Fruit fly (Drosophila melanogaster): ENCODE results near the gene CG43342.

CG43342 gene

DNA sequence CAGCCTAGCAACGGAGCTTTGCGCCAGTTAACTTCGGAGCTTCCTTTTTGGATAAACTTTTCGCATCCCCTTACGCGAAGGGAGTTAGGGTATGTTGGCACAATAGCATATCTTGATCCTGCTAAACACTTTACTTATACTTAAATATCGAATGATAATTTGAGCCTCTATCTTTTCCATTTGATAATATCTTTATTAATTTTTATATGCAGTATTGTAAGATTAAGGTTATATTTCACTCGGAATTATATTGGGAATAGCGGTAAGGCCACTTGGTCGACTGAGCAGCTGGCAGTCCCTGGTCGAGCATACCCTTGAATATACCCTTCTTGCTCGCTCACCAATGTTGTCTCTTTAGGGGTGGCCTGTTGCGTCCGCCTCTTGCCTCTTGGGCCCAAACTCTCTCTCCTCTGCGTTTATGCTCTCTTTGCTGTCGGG, 12.3 kb upstream of the CG43342 start (continued):
- TF ChIP-seq CG32532 (GFP tag; IDR thresholded peaks at IDR 0.05) = peak; percentile 79
- peak; percentile 64 for TF ChIP-seq CG2712 (tag; optimal IDR thresholded peaks at IDR 0.05)
- no peak for TF ChIP-seq bigmax (GFP tag; optimal IDR thresholded peaks at IDR 0.05)
- TF ChIP-seq CG31224 (GFP tag; IDR thresholded peaks at IDR 0.05) = peak; percentile 59
- TF ChIP-seq nmo (GFP tag; optimal IDR thresholded peaks at IDR 0.05) = peak; percentile 64
- peak; percentile 54 for TF ChIP-seq Deaf1 (tag; optimal IDR thresholded peaks at IDR 0.05)
- peak; percentile 84 for TF ChIP-seq Ada2b (GFP tag; IDR thresholded peaks at IDR 0.05)
- TF ChIP-seq CG30020 (tag; optimal IDR thresholded peaks at IDR 0.05) = peak; percentile 6
- no peak for TF ChIP-seq CG2199 (GFP tag; IDR thresholded peaks at IDR 0.05)
- no peak for TF ChIP-seq CG2875 (GFP tag; optimal IDR thresholded peaks at IDR 0.05)

DNA sequence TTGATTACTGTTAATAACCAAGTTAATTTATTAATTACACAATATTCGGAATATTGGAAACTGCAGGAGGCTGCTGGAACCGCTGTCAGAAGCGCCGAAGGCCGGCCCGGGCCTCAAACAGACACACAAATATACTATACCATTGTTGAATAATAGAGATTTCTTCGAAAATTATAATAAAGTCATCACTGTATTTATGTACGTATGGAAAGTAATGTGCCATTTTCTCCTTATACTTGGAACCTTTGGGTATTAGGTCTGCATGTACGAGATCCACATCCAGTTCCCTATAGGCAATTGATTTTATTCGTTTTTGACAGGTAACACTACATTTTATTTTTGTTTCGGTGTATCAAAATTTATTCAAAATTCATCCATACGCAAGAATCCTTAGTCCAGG, 8.6 kb upstream of the CG43342 start, which contains the start of gene CG7069:
CG7069 (plus strand) TSS at position 301 of the 400 bp plus-strand sequence.
- no peak for TF ChIP-seq Meics (GFP tag; optimal IDR thresholded peaks at IDR 0.05)
- TF ChIP-seq sens (GFP tag) = peak; percentile 0

DNA sequence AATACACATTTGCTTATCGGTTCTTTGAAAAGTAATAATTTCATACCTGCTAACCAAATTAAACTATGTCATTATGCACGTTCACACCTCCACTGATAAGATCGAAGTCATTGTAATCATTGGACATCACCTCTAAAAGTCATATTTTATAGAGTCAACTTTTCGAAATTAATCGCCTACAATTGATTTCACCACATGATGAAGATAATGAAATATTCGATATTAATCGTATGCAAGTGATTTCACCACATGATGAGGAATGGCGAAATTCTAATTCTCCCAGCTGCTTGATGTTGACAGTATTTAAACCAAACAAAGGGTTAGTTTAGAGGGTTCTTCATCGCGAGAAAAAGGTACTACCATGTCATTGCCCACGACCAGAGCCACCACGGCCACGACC, 5.5 kb upstream of the CG43342 start, which contains the start of gene CG18596:
CG18596 (plus strand) TSS at position 250 of the 400 bp plus-strand sequence.
- TF ChIP-seq D (optimal IDR thresholded peaks at IDR 0.05) (no peak), D (GFP tag; optimal IDR thresholded peaks at IDR 0.05) (no peak), NC2β (GFP tag; optimal IDR thresholded peaks at IDR 0.05) (no peak), CG16813 (GFP tag; IDR thresholded peaks at IDR 0.05; ENCODE audit: partially characterized antibody) (peak; percentile 92), kni (GFP tag; optimal IDR thresholded peaks at IDR 0.05) (no peak), CG43689 (GFP tag; IDR thresholded peaks at IDR 0.05) (no peak), pnt (GFP tag; optimal IDR thresholded peaks at IDR 0.05) (no peak), phol (tag; optimal IDR thresholded peaks at IDR 0.05) (peak; percentile 67), CG7963 (GFP tag; IDR thresholded peaks at IDR 0.05; ENCODE audit: partially characterized antibody) (peak; percentile 61; the same call in 1 of the 3 replicates), CrebB (tag; optimal IDR thresholded peaks at IDR 0.05) (no peak), mld (GFP tag; IDR thresholded peaks at IDR 0.05; ENCODE audit: partially characterized antibody) (peak; percentile 84; the same call in 2 of the 3 replicates), Hsf (GFP tag; optimal IDR thresholded peaks at IDR 0.05) (no peak), ttk (GFP tag; IDR thresholded peaks at IDR 0.05) (no peak), CG17612 (GFP tag; IDR thresholded peaks at IDR 0.05) (no peak), Nf-YB (GFP tag; optimal IDR thresholded peaks at IDR 0.05) (no peak), lab (GFP tag; optimal IDR thresholded peaks at IDR 0.05) (no peak), ind (GFP tag; optimal IDR thresholded peaks at IDR 0.05) (no peak), MBD-R2 (GFP tag; IDR thresholded peaks at IDR 0.05) (peak; percentile 52; the same call in 1 of the 2 replicates), vnd (GFP tag; IDR thresholded peaks at IDR 0.05; ENCODE audit: partially characterized antibody) (peak; percentile 92), grau (tag; optimal IDR thresholded peaks at IDR 0.05) (no peak), nerfin-1 (tag; optimal IDR thresholded peaks at IDR 0.05) (no peak), chinmo (GFP tag; IDR thresholded peaks at IDR 0.05; ENCODE audit: partially characterized antibody) (peak; percentile 42; the same call in 2 of the 4 replicates), B-H1 (GFP tag; IDR thresholded peaks at IDR 0.05) (no peak), CG2202 (tag; optimal IDR thresholded peaks at IDR 0.05) (no peak), chn (GFP tag; optimal IDR thresholded peaks at IDR 0.05) (no peak), pros (GFP tag; optimal IDR thresholded peaks at IDR 0.05) (no peak), CG6683 (GFP tag; optimal IDR thresholded peaks at IDR 0.05) (no peak), hb (GFP tag; IDR thresholded peaks at IDR 0.05; ENCODE audit: partially characterized antibody) (peak; percentile 78), CG12744 (GFP tag; optimal IDR thresholded peaks at IDR 0.05) (no peak), CG34224 (GFP tag; IDR thresholded peaks at IDR 0.05; ENCODE audit: partially characterized antibody) (peak; percentile 97), lov (optimal IDR thresholded peaks at IDR 0.05) (no peak), lov (GFP tag; IDR thresholded peaks at IDR 0.05) (no peak), Oli (tag; optimal IDR thresholded peaks at IDR 0.05) (no peak), Sry-δ (GFP tag; optimal IDR thresholded peaks at IDR 0.05) (peak; percentile 78), B-H2 (GFP tag; optimal IDR thresholded peaks at IDR 0.05) (no peak), CG8290 (GFP tag; optimal IDR thresholded peaks at IDR 0.05) (no peak), CG8290 (tag; optimal IDR thresholded peaks at IDR 0.05) (no peak)
